Worm (Caenorhabditis elegans): ENCODE results near the gene npp-19.

DNA sequence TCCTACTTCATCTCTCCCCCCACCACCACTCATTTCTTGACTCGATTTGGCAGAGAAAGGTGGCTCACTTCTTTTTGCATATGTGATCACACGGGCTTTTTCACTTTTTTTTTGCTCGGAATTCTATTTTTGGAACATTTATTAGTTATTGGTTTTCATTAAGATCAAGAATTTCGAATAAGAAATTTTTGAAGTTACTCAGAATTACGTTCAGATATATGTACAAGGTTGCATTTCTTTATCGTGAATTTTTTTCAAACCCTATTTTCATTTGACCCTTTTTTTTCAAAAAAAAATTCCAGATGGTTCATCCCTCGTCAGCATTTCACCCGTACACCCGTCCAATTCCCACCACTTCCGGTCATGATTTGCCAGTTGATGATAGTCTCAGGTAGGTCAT, 7.2 kb upstream of the npp-19 start, which contains the start of gene ceh-62:
- no peak for TF ChIP-seq ztf-11 (tag; optimal IDR thresholded peaks at IDR 0.05)
- TF ChIP-seq tbx-2 (tag; optimal IDR thresholded peaks at IDR 0.05), result no peak
- no peak for TF ChIP-seq fkh-10 (GFP tag; optimal IDR thresholded peaks at IDR 0.05)
- no peak for TF ChIP-seq nhr-28 (tag; optimal IDR thresholded peaks at IDR 0.05)
- no peak for TF ChIP-seq dpl-1 (GFP tag; optimal IDR thresholded peaks at IDR 0.05)
- no peak for TF ChIP-seq egl-27 (tag; optimal IDR thresholded peaks at IDR 0.05)
